Fruit fly (Drosophila melanogaster) whole organism, embryonic: Measurements from ENCODE around the gene CstF50.

Experiments used
- Adf1 ChIP-seq: fragments of 200-800 bp; sonication (Bioruptor generic); IDR thresholded peaks from 2 replicates; pipeline ENCODE4 v1.3.6; 2022; ENCODE audit warnings: missing biosample characterization, missing genetic modification characterization
- BtbVII ChIP-seq: fragments of 200-800 bp; sonication (Bioruptor generic); optimal IDR thresholded peaks from 3 replicates; lab custom pipeline; 2017; ENCODE audit warnings: missing biosample characterization, mild to moderate bottlenecking, missing genetic modification characterization
- CG10543 ChIP-seq: fragments of 200-800 bp; sonication (Bioruptor generic); optimal IDR thresholded peaks from 3 replicates; lab custom pipeline; 2017; ENCODE audit warnings: missing biosample characterization, mild to moderate bottlenecking, missing genetic modification characterization, moderate library complexity
- CG12769 ChIP-seq: fragments of 200-800 bp; sonication (Bioruptor generic); optimal IDR thresholded peaks from 2 replicates; lab custom pipeline; 2019; ENCODE audit warnings: missing biosample characterization, mild to moderate bottlenecking, missing genetic modification characterization, moderate library complexity
- CG13424 ChIP-seq: fragments of 200-800 bp; sonication (Bioruptor generic); optimal IDR thresholded peaks from 2 replicates; lab custom pipeline; 2019; ENCODE audit warnings: missing biosample characterization, mild to moderate bottlenecking, missing genetic modification characterization, moderate library complexity
- CG15269 ChIP-seq: fragments of 200-800 bp; sonication (Bioruptor generic); optimal IDR thresholded peaks from 2 replicates; lab custom pipeline; 2018; ENCODE audit warnings: missing biosample characterization, mild to moderate bottlenecking, missing genetic modification characterization, moderate library complexity
- CG1603 ChIP-seq: fragments of 200-800 bp; sonication (Bioruptor generic); optimal IDR thresholded peaks from 2 replicates; lab custom pipeline; 2019; ENCODE audit warnings: missing biosample characterization, mild to moderate bottlenecking, missing genetic modification characterization, moderate library complexity
- CG17829 ChIP-seq: fragments of 200-800 bp; optimal IDR thresholded peaks from 2 replicates; lab custom pipeline; 2019; ENCODE audit warnings: missing biosample characterization, mild to moderate bottlenecking, missing genetic modification characterization, moderate library complexity
- CG18262 ChIP-seq: fragments of 200-800 bp; optimal IDR thresholded peaks from 3 replicates; lab custom pipeline; 2019; ENCODE audit warnings: missing biosample characterization, mild to moderate bottlenecking, missing genetic modification characterization, moderate library complexity
- CG18599 ChIP-seq: fragments of 200-800 bp; sonication (Bioruptor generic); optimal IDR thresholded peaks from 3 replicates; lab custom pipeline; 2017; ENCODE audit warnings: missing biosample characterization, missing genetic modification characterization, mild to moderate bottlenecking, moderate library complexity, missing genetic modification reagents
- CG18619 ChIP-seq: fragments of 200-800 bp; sonication (Bioruptor generic); optimal IDR thresholded peaks from 3 replicates; lab custom pipeline; 2017; ENCODE audit warnings: missing biosample characterization, mild to moderate bottlenecking, missing genetic modification characterization
- CG30020 ChIP-seq: fragments of 200-800 bp; optimal IDR thresholded peaks from 2 replicates; lab custom pipeline; 2019; ENCODE audit warnings: missing biosample characterization, mild to moderate bottlenecking, missing genetic modification characterization, moderate library complexity
- CG30403 ChIP-seq: fragments of 200-800 bp; sonication (Bioruptor generic); optimal IDR thresholded peaks from 3 replicates; lab custom pipeline; 2016; ENCODE audit warnings: missing biosample characterization, missing genetic modification characterization
- CG32772 ChIP-seq: fragments of 200-800 bp; sonication (Bioruptor generic); IDR thresholded peaks from 2 replicates; pipeline ENCODE4 v1.3.6; 2022; ENCODE audit warnings: missing biosample characterization, missing genetic modification characterization
- CG34376 ChIP-seq: fragments of 200-800 bp; sonication (Bioruptor generic); optimal IDR thresholded peaks from 2 replicates; lab custom pipeline; 2018; ENCODE audit warnings: missing biosample characterization, mild to moderate bottlenecking, missing genetic modification characterization
- CG42726 ChIP-seq: fragments of 200-800 bp; sonication (Bioruptor generic); IDR thresholded peaks from 2 replicates; pipeline ENCODE4 v1.3.6; 2022; ENCODE audit warnings: missing biosample characterization, missing genetic modification characterization; ENCODE audit not compliant: partially characterized antibody
- CG6765 ChIP-seq: fragments of 200-800 bp; sonication (Bioruptor generic); optimal IDR thresholded peaks from 3 replicates; lab custom pipeline; 2017; ENCODE audit warnings: missing biosample characterization, mild to moderate bottlenecking, missing genetic modification characterization
- CG7556 ChIP-seq: fragments of 200-800 bp; sonication (Bioruptor generic); optimal IDR thresholded peaks from 2 replicates; lab custom pipeline; 2017; ENCODE audit warnings: missing biosample characterization, mild to moderate bottlenecking, missing genetic modification characterization
- CG9876 ChIP-seq: fragments of 200-800 bp; sonication (Bioruptor generic); optimal IDR thresholded peaks from 2 replicates; lab custom pipeline; 2016; ENCODE audit warnings: missing biosample characterization, missing genetic modification characterization
- Deaf1 ChIP-seq: fragments of 200-800 bp; optimal IDR thresholded peaks from 3 replicates; lab custom pipeline; 2019; ENCODE audit warnings: missing biosample characterization, mild to moderate bottlenecking, missing genetic modification characterization, moderate library complexity
- Drgx ChIP-seq: fragments of 200-800 bp; sonication (Bioruptor generic); IDR thresholded peaks from 2 replicates; pipeline ENCODE4 v1.3.6; 2022; ENCODE audit warnings: missing biosample characterization, missing genetic modification characterization
- HLH54F ChIP-seq: fragments of 200-800 bp; sonication (Bioruptor generic); optimal IDR thresholded peaks from 3 replicates; lab custom pipeline; 2016; ENCODE audit warnings: missing biosample characterization, missing genetic modification characterization
- Hr78 ChIP-seq, 2 experiments: fragments of 200-800 bp in 1 of 2; fragments of >200 bp in 1 of 2; sonication (Bioruptor generic) in 1 of 2; optimal IDR thresholded peaks; 2 replicates each; lab custom pipeline; 2017 to 2019; ENCODE audit warnings: missing biosample characterization in 2 of 2, missing genetic modification characterization in 2 of 2, mild to moderate bottlenecking in 1 of 2, moderate library complexity in 1 of 2
- Hsf ChIP-seq: fragments of 200-800 bp; sonication (Bioruptor generic); optimal IDR thresholded peaks from 3 replicates; lab custom pipeline; 2016; ENCODE audit warnings: missing biosample characterization, missing genetic modification characterization
- MESR4 ChIP-seq: fragments of 200-800 bp; sonication (Bioruptor generic); optimal IDR thresholded peaks from 2 replicates; lab custom pipeline; 2018; ENCODE audit warnings: missing biosample characterization, mild to moderate bottlenecking, missing genetic modification characterization, moderate library complexity
- Mad ChIP-seq: fragments of 200-800 bp; sonication (Bioruptor generic); optimal IDR thresholded peaks from 2 replicates; lab custom pipeline; 2016; ENCODE audit warnings: missing biosample characterization, missing genetic modification characterization
- Med ChIP-seq: fragments of 200-800 bp; sonication (Bioruptor generic); peaks from one replicate; lab custom pipeline; 2016; ENCODE audit warnings: missing biosample characterization, missing genetic modification characterization, mild to moderate bottlenecking, inconsistent platforms, moderate library complexity
- Nf-YC ChIP-seq: fragments of 200-800 bp; optimal IDR thresholded peaks from 3 replicates; lab custom pipeline; 2019; ENCODE audit warnings: missing biosample characterization, mild to moderate bottlenecking, missing genetic modification characterization, moderate library complexity
- abd-A ChIP-seq: fragments of 200-800 bp; sonication (Bioruptor generic); optimal IDR thresholded peaks from 3 replicates; lab custom pipeline; 2019; ENCODE audit warnings: missing biosample characterization, mild to moderate bottlenecking, missing genetic modification characterization, moderate library complexity
- aop ChIP-seq: fragments of 200-800 bp; sonication (Bioruptor generic); IDR thresholded peaks from 2 replicates; pipeline ENCODE4 v1.3.6; 2022; ENCODE audit warnings: missing biosample characterization, missing genetic modification characterization
- ash1 ChIP-seq: fragments of 200-800 bp; sonication (Bioruptor generic); optimal IDR thresholded peaks from 2 replicates; lab custom pipeline; 2018; ENCODE audit warnings: missing biosample characterization, mild to moderate bottlenecking, missing genetic modification characterization
- az2 ChIP-seq: fragments of 200-800 bp; sonication (Bioruptor generic); optimal IDR thresholded peaks from 3 replicates; lab custom pipeline; 2016; ENCODE audit warnings: missing biosample characterization, missing genetic modification characterization
- bcd ChIP-seq: fragments of 200-800 bp; sonication (Bioruptor generic); optimal IDR thresholded peaks from 2 replicates; lab custom pipeline; 2017; ENCODE audit warnings: missing biosample characterization, mild to moderate bottlenecking, missing genetic modification characterization
- bsh ChIP-seq, 2 experiments: fragments of 200-800 bp; sonication (Bioruptor generic); optimal IDR thresholded peaks; 2 replicates each; lab custom pipeline; 2017 to 2018; ENCODE audit warnings: mild to moderate bottlenecking in 2 of 2, missing biosample characterization in 2 of 2, missing genetic modification characterization in 2 of 2, moderate library complexity in 1 of 2
- ci ChIP-seq: fragments of 200-800 bp; sonication (Bioruptor generic); IDR thresholded peaks from 3 replicates; pipeline ENCODE4 v1.3.6; 2022; ENCODE audit warnings: missing biosample characterization, missing genetic modification characterization
- danr ChIP-seq: fragments of 200-800 bp; sonication (Bioruptor generic); IDR thresholded peaks from 2 replicates; pipeline ENCODE4 v1.3.6; 2022; ENCODE audit warnings: missing biosample characterization, missing genetic modification characterization
- dmrt99B ChIP-seq: fragments of 200-800 bp; sonication (Bioruptor generic); optimal IDR thresholded peaks from 2 replicates; lab custom pipeline; 2018; ENCODE audit warnings: missing biosample characterization, mild to moderate bottlenecking, missing genetic modification characterization, moderate library complexity
- fd64A ChIP-seq: fragments of 200-800 bp; sonication (Bioruptor generic); optimal IDR thresholded peaks from 3 replicates; lab custom pipeline; 2018; ENCODE audit warnings: missing biosample characterization, mild to moderate bottlenecking, missing genetic modification characterization
- lola ChIP-seq, 3 experiments: fragments of >200 bp in 2 of 3; fragments of 200-800 bp in 1 of 3; sonication (Bioruptor generic) in 1 of 3; optimal IDR thresholded peaks; 2 replicates each; lab custom pipeline; 2017 to 2019; ENCODE audit warnings: missing biosample characterization in 3 of 3, missing genetic modification characterization in 3 of 3, mild to moderate bottlenecking in 1 of 3, moderate library complexity in 1 of 3
- nmo ChIP-seq: fragments of 200-800 bp; sonication (Bioruptor generic); optimal IDR thresholded peaks from 2 replicates; lab custom pipeline; 2018; ENCODE audit warnings: missing biosample characterization, mild to moderate bottlenecking, missing genetic modification characterization, moderate library complexity
- pb ChIP-seq: fragments of 200-800 bp; sonication (Bioruptor generic); optimal IDR thresholded peaks from 3 replicates; lab custom pipeline; 2016; ENCODE audit warnings: missing biosample characterization, missing genetic modification characterization
- peb ChIP-seq: fragments of 200-800 bp; sonication (Bioruptor generic); IDR thresholded peaks from 2 replicates; pipeline ENCODE4 v1.3.6; 2022; ENCODE audit warnings: missing biosample characterization, missing genetic modification characterization
- pho ChIP-seq: fragments of 200-800 bp; sonication (Bioruptor generic); optimal IDR thresholded peaks from 2 replicates; lab custom pipeline; 2016; ENCODE audit warnings: missing biosample characterization, missing genetic modification characterization
- phol ChIP-seq: fragments of 200-800 bp; sonication (Bioruptor generic); optimal IDR thresholded peaks from 3 replicates; lab custom pipeline; 2018; ENCODE audit warnings: missing biosample characterization, mild to moderate bottlenecking, missing genetic modification characterization, moderate library complexity
- pnt ChIP-seq: fragments of 200-800 bp; sonication (Bioruptor generic); optimal IDR thresholded peaks from 3 replicates; lab custom pipeline; 2016; ENCODE audit warnings: missing biosample characterization, missing genetic modification characterization
- repo ChIP-seq: fragments of 200-800 bp; sonication (Bioruptor generic); optimal IDR thresholded peaks from 2 replicates; lab custom pipeline; 2016; ENCODE audit warnings: missing biosample characterization, missing genetic modification characterization
- ro ChIP-seq: fragments of 200-800 bp; sonication (Bioruptor generic); IDR thresholded peaks from 2 replicates; pipeline ENCODE4 v1.3.6; 2022; ENCODE audit warnings: missing biosample characterization, missing genetic modification characterization
- row ChIP-seq: fragments of 200-800 bp; sonication (Bioruptor generic); IDR thresholded peaks from 3 replicates; pipeline ENCODE4 v1.3.6; 2022; ENCODE audit warnings: missing biosample characterization, missing genetic modification characterization
- shn ChIP-seq: fragments of 200-800 bp; sonication (Bioruptor generic); optimal IDR thresholded peaks from 3 replicates; lab custom pipeline; 2016; ENCODE audit warnings: missing biosample characterization, missing genetic modification characterization
- slp2 ChIP-seq: fragments of 200-800 bp; sonication (Bioruptor generic); optimal IDR thresholded peaks from 2 replicates; lab custom pipeline; 2016; ENCODE audit warnings: missing biosample characterization, missing genetic modification characterization
- sug ChIP-seq: fragments of 200-800 bp; optimal IDR thresholded peaks from 2 replicates; lab custom pipeline; 2019; ENCODE audit warnings: missing biosample characterization, mild to moderate bottlenecking, missing genetic modification characterization, moderate library complexity

The CstF50 gene

dm6 chr3R:31696664-31697063, 40.1 kb downstream of the CstF50 start (continued):
- no peak for TF ChIP-seq CG15269 (tag; lab: Kevin White, UChicago)
- TF ChIP-seq repo (GFP tag; lab: Kevin White, UChicago): no peak
- peak in 1 of 3 experiments; percentile 54 for TF ChIP-seq lola (GFP tag; optimal IDR thresholded peaks at IDR 0.05; lab: Kevin White, UChicago)
- no peak for TF ChIP-seq Mad (GFP tag; lab: Kevin White, UChicago)
- TF ChIP-seq fd64A (GFP tag; lab: Kevin White, UChicago): no peak
- no peak for TF ChIP-seq Nf-YC
- TF ChIP-seq CG18262 (tag; lab: Kevin White, UChicago): peak; percentile 29
- TF ChIP-seq CG34376 (GFP tag; lab: Kevin White, UChicago): no peak
- TF ChIP-seq Hsf: peak; percentile 17
- no peak for TF ChIP-seq Drgx (GFP tag; lab: Robert Waterston, UW)
- TF ChIP-seq CG12769 (tag; lab: Kevin White, UChicago): no peak
- TF ChIP-seq Adf1 (GFP tag; lab: Robert Waterston, UW): no peak
- TF ChIP-seq BtbVII (GFP tag; lab: Kevin White, UChicago): no peak
- TF ChIP-seq phol: peak; percentile 6
- no peak for TF ChIP-seq CG7556 (GFP tag; lab: Kevin White, UChicago)
- TF ChIP-seq MESR4: no peak
- no peak for TF ChIP-seq sug (tag; lab: Kevin White, UChicago)
- peak; percentile 20 for TF ChIP-seq Med (GFP tag; lab: Kevin White, UChicago)
- no peak for TF ChIP-seq pb (GFP tag; lab: Kevin White, UChicago)
- TF ChIP-seq CG30403 (GFP tag; lab: Kevin White, UChicago): peak; percentile 18
- no peak for TF ChIP-seq CG13424 (tag; lab: Kevin White, UChicago)
- no peak for TF ChIP-seq bcd
- TF ChIP-seq Deaf1 (tag; lab: Kevin White, UChicago): no peak
- TF ChIP-seq HLH54F (GFP tag; lab: Kevin White, UChicago): no peak
- peak; percentile 32 for TF ChIP-seq nmo (GFP tag; lab: Kevin White, UChicago)
- no peak for TF ChIP-seq danr (GFP tag; lab: Robert Waterston, UW)
- peak; percentile 13 for TF ChIP-seq CG17829 (tag; lab: Kevin White, UChicago)
- TF ChIP-seq CG42726 (GFP tag; lab: Robert Waterston, UW): no peak
- no peak for TF ChIP-seq ro
- no peak for TF ChIP-seq ash1 (GFP tag; lab: Kevin White, UChicago)
- TF ChIP-seq peb: no peak
- no peak for TF ChIP-seq shn (GFP tag; lab: Kevin White, UChicago)
- no peak for TF ChIP-seq CG10543 (GFP tag; lab: Kevin White, UChicago)
- no peak for TF ChIP-seq dmrt99B
- peak; percentile 50; the same call in 2 of the 3 replicates for TF ChIP-seq row (GFP tag; lab: Robert Waterston, UW)
- TF ChIP-seq abd-A (tag; lab: Kevin White, UChicago): no peak
- TF ChIP-seq pnt: no peak
- TF ChIP-seq ci (GFP tag; lab: Robert Waterston, UW): 0 out of 3 replicates have a peak, but pooled peaks have one; percentile 13
- TF ChIP-seq aop (GFP tag; lab: Robert Waterston, UW): no peak
- TF ChIP-seq Hr78 (GFP tag; optimal IDR thresholded peaks at IDR 0.05; lab: Kevin White, UChicago): no peak
- peak; percentile 69 for TF ChIP-seq CG1603 (tag; lab: Kevin White, UChicago)
- TF ChIP-seq az2 (GFP tag; lab: Kevin White, UChicago): peak; percentile 22
- TF ChIP-seq CG30020 (tag; lab: Kevin White, UChicago): no peak
- TF ChIP-seq CG18619 (GFP tag; lab: Kevin White, UChicago): no peak
- no peak for TF ChIP-seq CG18599 (GFP tag; lab: Kevin White, UChicago)
- TF ChIP-seq bsh (GFP tag; optimal IDR thresholded peaks at IDR 0.05; lab: Kevin White, UChicago): peak in 1 of 2 experiments; percentile 69
- TF ChIP-seq slp2 (GFP tag; lab: Kevin White, UChicago): no peak
- TF ChIP-seq CG9876 (GFP tag; lab: Kevin White, UChicago): no peak
- TF ChIP-seq CG6765: no peak
- no peak for TF ChIP-seq CG32772
- TF ChIP-seq pho (GFP tag; lab: Kevin White, UChicago): no peak
